Fruit fly (Drosophila melanogaster): ENCODE results near the gene eIF3g1.

eIF3g1 gene

dm6 chrX:2659430-2660075, 49.4 kb upstream of the eIF3g1 start (continued):
- TF ChIP-seq CG13296 (GFP tag; optimal IDR thresholded peaks at IDR 0.05) (no peak), vvl (GFP tag; IDR thresholded peaks at IDR 0.05) (no peak), dysf (GFP tag; IDR thresholded peaks at IDR 0.05) (no peak), MESR4 (GFP tag; optimal IDR thresholded peaks at IDR 0.05) (no peak), Meics (GFP tag; optimal IDR thresholded peaks at IDR 0.05) (no peak), CG15514 (GFP tag; optimal IDR thresholded peaks at IDR 0.05) (no peak), C15 (GFP tag; IDR thresholded peaks at IDR 0.05) (no peak), onecut (GFP tag; IDR thresholded peaks at IDR 0.05) (peak; percentile 37), CG12236 (GFP tag; optimal IDR thresholded peaks at IDR 0.05) (no peak), zfh1 (GFP tag; IDR thresholded peaks at IDR 0.05) (0 out of 3 replicates have a peak, but pooled peaks have one; percentile 3), vnd (GFP tag; IDR thresholded peaks at IDR 0.05; ENCODE audit: partially characterized antibody) (no peak), CG7786 (GFP tag; optimal IDR thresholded peaks at IDR 0.05) (no peak), nom (GFP tag; optimal IDR thresholded peaks at IDR 0.05) (peak; percentile 23), ttk (GFP tag; IDR thresholded peaks at IDR 0.05) (no peak), Xrp1 (GFP tag; IDR thresholded peaks at IDR 0.05) (peak; percentile 19; the same call in 1 of the 2 replicates), CG6272 (GFP tag; IDR thresholded peaks at IDR 0.05) (no peak), CG2116 (GFP tag; optimal IDR thresholded peaks at IDR 0.05) (no peak), CG10147 (GFP tag; optimal IDR thresholded peaks at IDR 0.05) (no peak), crc (GFP tag; optimal IDR thresholded peaks at IDR 0.05) (no peak), CG12391 (tag; optimal IDR thresholded peaks at IDR 0.05) (no peak), CG10959 (GFP tag; IDR thresholded peaks at IDR 0.05) (0 out of 2 replicates have a peak, but pooled peaks have one; percentile 23), CG8944 (GFP tag; optimal IDR thresholded peaks at IDR 0.05) (no peak), hbn (GFP tag; IDR thresholded peaks at IDR 0.05; ENCODE audit: partially characterized antibody) (no peak), ac (GFP tag; optimal IDR thresholded peaks at IDR 0.05) (no peak), gt (GFP tag; IDR thresholded peaks at IDR 0.05) (no peak), HLH54F (GFP tag; optimal IDR thresholded peaks at IDR 0.05) (no peak), CG17802 (tag; optimal IDR thresholded peaks at IDR 0.05) (no peak), ci (GFP tag; IDR thresholded peaks at IDR 0.05) (peak; percentile 61; the same call in 2 of the 3 replicates), MBD-R2 (GFP tag; IDR thresholded peaks at IDR 0.05) (no peak), CG3065 (GFP tag; optimal IDR thresholded peaks at IDR 0.05) (no peak), CG11560 (tag; IDR thresholded peaks at IDR 0.05) (no peak), CG32772 (GFP tag; IDR thresholded peaks at IDR 0.05) (no peak), CG16863 (GFP tag; optimal IDR thresholded peaks at IDR 0.05) (no peak), Rfx (GFP tag; IDR thresholded peaks at IDR 0.05) (no peak), CG31365 (tag; optimal IDR thresholded peaks at IDR 0.05) (no peak), CG13624 (GFP tag; optimal IDR thresholded peaks at IDR 0.05) (no peak), CG7839 (tag; optimal IDR thresholded peaks at IDR 0.05) (peak; percentile 9), tio (GFP tag; optimal IDR thresholded peaks at IDR 0.05) (no peak), Sry-β (GFP tag; optimal IDR thresholded peaks at IDR 0.05) (no peak), D19A (tag; optimal IDR thresholded peaks at IDR 0.05) (peak; percentile 27), CG5180 (GFP tag; optimal IDR thresholded peaks at IDR 0.05) (no peak), dmrt99B (tag; optimal IDR thresholded peaks at IDR 0.05) (no peak), sd (tag; optimal IDR thresholded peaks at IDR 0.05) (no peak), ems (GFP tag; optimal IDR thresholded peaks at IDR 0.05) (no peak), Ravus (GFP tag; IDR thresholded peaks at IDR 0.05) (no peak), nerfin-2 (GFP tag; IDR thresholded peaks at IDR 0.05; ENCODE audit: partially characterized antibody) (no peak), CG17829 (tag; optimal IDR thresholded peaks at IDR 0.05) (no peak), Asciz (GFP tag; optimal IDR thresholded peaks at IDR 0.05) (no peak), Nf-YB (GFP tag; optimal IDR thresholded peaks at IDR 0.05) (no peak), CG13775 (GFP tag; optimal IDR thresholded peaks at IDR 0.05) (no peak)
